Fruit fly (Drosophila melanogaster): Measurements from ENCODE around the gene Sh3beta.

Sh3beta gene

dm6 chr3L:7359827-7360323 lies 9.2 kb downstream of the Sh3beta start, which contains the start of gene pst (continued):
- TF ChIP-seq CG9609 (GFP tag; optimal IDR thresholded peaks at IDR 0.05) (no peak), CG13624 (GFP tag; optimal IDR thresholded peaks at IDR 0.05) (peak; percentile 63), Side (GFP tag; optimal IDR thresholded peaks at IDR 0.05) (no peak), Max (GFP tag; optimal IDR thresholded peaks at IDR 0.05) (no peak), gfzf (GFP tag; optimal IDR thresholded peaks at IDR 0.05) (peak; percentile 70), fd96Cb (tag; optimal IDR thresholded peaks at IDR 0.05) (no peak), CG3726 (GFP tag; IDR thresholded peaks at IDR 0.05) (no peak), CG2889 (GFP tag; IDR thresholded peaks at IDR 0.05) (no peak; the same call in 2 of the 3 replicates), CG10267 (tag; optimal IDR thresholded peaks at IDR 0.05) (no peak), CG12769 (tag; optimal IDR thresholded peaks at IDR 0.05) (peak; percentile 74), schlank (tag; optimal IDR thresholded peaks at IDR 0.05) (no peak), Dfd (GFP tag; optimal IDR thresholded peaks at IDR 0.05) (no peak), toy (GFP tag; IDR thresholded peaks at IDR 0.05) (no peak), Myb (GFP tag; optimal IDR thresholded peaks at IDR 0.05) (no peak), CkIIα-i1 (GFP tag; IDR thresholded peaks at IDR 0.05) (no peak), CG17912 (GFP tag; optimal IDR thresholded peaks at IDR 0.05) (no peak), nom (GFP tag; optimal IDR thresholded peaks at IDR 0.05) (peak; percentile 43), bowl (GFP tag; IDR thresholded peaks at IDR 0.05) (peak; percentile 53; the same call in 1 of the 2 replicates), CG4424 (GFP tag; optimal IDR thresholded peaks at IDR 0.05) (no peak), MBD-R2 (GFP tag; IDR thresholded peaks at IDR 0.05) (no peak), zfh1 (GFP tag; IDR thresholded peaks at IDR 0.05) (no peak), Stat92E (GFP tag; optimal IDR thresholded peaks at IDR 0.05) (no peak), gcm (GFP tag; optimal IDR thresholded peaks at IDR 0.05) (no peak), CG10209 (GFP tag; optimal IDR thresholded peaks at IDR 0.05) (no peak), sisA (GFP tag; IDR thresholded peaks at IDR 0.05) (no peak), sens (GFP tag) (peak; percentile 31), CG33557 (GFP tag; optimal IDR thresholded peaks at IDR 0.05) (no peak), Atf-2 (GFP tag; optimal IDR thresholded peaks at IDR 0.05) (peak; percentile 14), Eip74EF (GFP tag; optimal IDR thresholded peaks at IDR 0.05) (peak in 1 of 2 experiments; percentile 68), CG17568 (GFP tag; optimal IDR thresholded peaks at IDR 0.05) (peak; percentile 62), pfk (GFP tag; optimal IDR thresholded peaks at IDR 0.05) (no peak), run (tag; optimal IDR thresholded peaks at IDR 0.05) (no peak), CG32767 (GFP tag; IDR thresholded peaks at IDR 0.05) (no peak), klu (GFP tag; IDR thresholded peaks at IDR 0.05) (no peak), CG14014 (GFP tag; IDR thresholded peaks at IDR 0.05) (no peak), wor (GFP tag; IDR thresholded peaks at IDR 0.05) (no peak), Jarid2 (GFP tag; optimal IDR thresholded peaks at IDR 0.05) (peak; percentile 51), CG7928 (GFP tag; optimal IDR thresholded peaks at IDR 0.05) (peak; percentile 66), Ravus (GFP tag; IDR thresholded peaks at IDR 0.05) (no peak), her (GFP tag; optimal IDR thresholded peaks at IDR 0.05) (peak; percentile 48), danr (GFP tag; IDR thresholded peaks at IDR 0.05) (no peak), CG17385 (GFP tag; optimal IDR thresholded peaks at IDR 0.05) (peak; percentile 50), CG5180 (GFP tag; optimal IDR thresholded peaks at IDR 0.05) (no peak), dan (GFP tag; IDR thresholded peaks at IDR 0.05) (no peak), otp (GFP tag; IDR thresholded peaks at IDR 0.05) (peak; percentile 39; the same call in 1 of the 3 replicates), CG33213 (GFP tag; optimal IDR thresholded peaks at IDR 0.05) (no peak), Hand (GFP tag; optimal IDR thresholded peaks at IDR 0.05) (peak; percentile 46), Dek (tag; optimal IDR thresholded peaks at IDR 0.05) (peak; percentile 35), CHES-1-like (GFP tag; optimal IDR thresholded peaks at IDR 0.05) (peak; percentile 20), CG4328 (GFP tag; optimal IDR thresholded peaks at IDR 0.05) (no peak), CG12104 (GFP tag; optimal IDR thresholded peaks at IDR 0.05) (no peak)
